Worm (Caenorhabditis elegans) whole organism, L1 larva: ENCODE results near the gene str-177.

ENCODE experiments used
- aha-1 ChIP-seq: fragments of 150-350 bp; optimal IDR thresholded peaks from 2 replicates; lab custom pipeline; 2014; ENCODE audit warnings: missing biosample characterization, missing genetic modification characterization
- alr-1 ChIP-seq: fragments of 200-800 bp; sonication (Bioruptor generic); optimal IDR thresholded peaks from 2 replicates; lab custom pipeline; 2018; ENCODE audit warnings: borderline replicate concordance, mild to moderate bottlenecking, missing genetic modification characterization, missing compliant biosample characterization
- ceh-63 ChIP-seq: fragments of 200-800 bp; sonication (Bioruptor generic); optimal IDR thresholded peaks from 2 replicates; lab custom pipeline; 2018; ENCODE audit warnings: mild to moderate bottlenecking, missing genetic modification characterization, missing compliant biosample characterization
- ceh-82 ChIP-seq, 3 experiments: fragments of 150-350 bp in 1 of 3; sonication (generic microtip) in 2 of 3; optimal IDR thresholded peaks; 2 replicates each; lab custom pipeline; 2014 to 2017; ENCODE audit warnings: missing biosample characterization in 3 of 3, missing genetic modification characterization in 3 of 3
- fkh-4 ChIP-seq: sonication (generic microtip); optimal IDR thresholded peaks from 2 replicates; lab custom pipeline; 2016; ENCODE audit warnings: missing compliant biosample characterization, missing genetic modification characterization, borderline replicate concordance
- jun-1 ChIP-seq: fragments of 150-350 bp; optimal IDR thresholded peaks from 2 replicates; lab custom pipeline; 2014; ENCODE audit warnings: missing biosample characterization, missing genetic modification reagents, missing genetic modification characterization
- mdl-1 ChIP-seq, 2 experiments: fragments of 150-350 bp; optimal IDR thresholded peaks; 2 replicates each; lab custom pipeline; 2014 to 2017; ENCODE audit warnings: missing biosample characterization in 2 of 2, missing genetic modification characterization in 2 of 2, inconsistent platforms in 1 of 2
- nhr-12 ChIP-seq: sonication (generic microtip); optimal IDR thresholded peaks from 2 replicates; lab custom pipeline; 2017; ENCODE audit warnings: missing biosample characterization, missing genetic modification characterization
- nhr-237 ChIP-seq: fragments of 150-350 bp; optimal IDR thresholded peaks from 2 replicates; lab custom pipeline; 2014; ENCODE audit warnings: missing biosample characterization, missing genetic modification characterization
- nhr-76 ChIP-seq: sonication (generic microtip); optimal IDR thresholded peaks from 2 replicates; lab custom pipeline; 2017; ENCODE audit warnings: missing biosample characterization, missing genetic modification characterization
- nhr-77 ChIP-seq: fragments of 150-350 bp; optimal IDR thresholded peaks from 2 replicates; lab custom pipeline; 2014; ENCODE audit warnings: missing biosample characterization, missing genetic modification characterization
- unc-130 ChIP-seq: fragments of 150-350 bp; optimal IDR thresholded peaks from 2 replicates; lab custom pipeline; 2017; ENCODE audit warnings: missing biosample characterization, missing genetic modification characterization, inconsistent platforms
- ztf-11 ChIP-seq, 2 experiments: sonication (generic microtip); optimal IDR thresholded peaks; 2 replicates each; lab custom pipeline; 2016 to 2017; ENCODE audit warnings: missing genetic modification characterization in 2 of 2, missing biosample characterization in 1 of 2, missing compliant biosample characterization in 1 of 2

ce11 chrV:9162118-9162729 lies 36.6 kb downstream of the str-177 start:
- TF ChIP-seq nhr-76 (no peak), ceh-82 (tag; optimal IDR thresholded peaks at IDR 0.05; lab: Kevin White, UChicago) (no peak), fkh-4 (tag; lab: Kevin White, UChicago) (no peak), alr-1 (no peak), aha-1 (tag; lab: Kevin White, UChicago) (no peak), unc-130 (tag; lab: Kevin White, UChicago) (no peak), jun-1 (tag; lab: Kevin White, UChicago) (no peak), nhr-237 (tag; lab: Kevin White, UChicago) (no peak), ceh-63 (GFP tag; lab: Kevin White, UChicago) (no peak), mdl-1 (tag; optimal IDR thresholded peaks at IDR 0.05; lab: Kevin White, UChicago) (no peak), ztf-11 (tag; optimal IDR thresholded peaks at IDR 0.05; lab: Kevin White, UChicago) (no peak), nhr-77 (tag; lab: Kevin White, UChicago) (no peak), nhr-12 (tag; lab: Kevin White, UChicago) (no peak)
